Fruit fly (Drosophila melanogaster) whole organism, embryonic: ENCODE results near the gene PIG-T.

Experiments used
- ATbp ChIP-seq: fragments of 200-800 bp; sonication (Bioruptor generic); optimal IDR thresholded peaks from 2 replicates; lab custom pipeline; 2017; ENCODE audit warnings: missing biosample characterization, mild to moderate bottlenecking, missing genetic modification characterization, missing genetic modification reagents
- CG10321 ChIP-seq: fragments of 200-800 bp; sonication (Bioruptor generic); IDR thresholded peaks from 2 replicates; pipeline ENCODE4 v1.3.6; 2022; ENCODE audit warnings: missing biosample characterization, missing genetic modification characterization
- CG10565 ChIP-seq: fragments of 200-800 bp; sonication (Bioruptor generic); optimal IDR thresholded peaks from 3 replicates; lab custom pipeline; 2016; ENCODE audit warnings: missing biosample characterization, mild to moderate bottlenecking, missing genetic modification characterization
- CG11085 ChIP-seq: fragments of 200-800 bp; sonication (Bioruptor generic); IDR thresholded peaks from 2 replicates; pipeline ENCODE4 v1.3.6; 2022; ENCODE audit warnings: missing biosample characterization, missing genetic modification characterization
- CG12155 ChIP-seq: fragments of 200-800 bp; sonication (Bioruptor generic); optimal IDR thresholded peaks from 3 replicates; lab custom pipeline; 2016; ENCODE audit warnings: missing biosample characterization, missing genetic modification characterization
- CG12744 ChIP-seq: fragments of 200-800 bp; sonication (Bioruptor generic); optimal IDR thresholded peaks from 2 replicates; lab custom pipeline; 2016; ENCODE audit warnings: missing biosample characterization, missing genetic modification characterization
- CG1603 ChIP-seq: fragments of 200-800 bp; sonication (Bioruptor generic); optimal IDR thresholded peaks from 2 replicates; lab custom pipeline; 2019; ENCODE audit warnings: missing biosample characterization, mild to moderate bottlenecking, missing genetic modification characterization, moderate library complexity
- CG16779 ChIP-seq: fragments of 200-800 bp; sonication (Bioruptor generic); IDR thresholded peaks from 2 replicates; pipeline ENCODE4 v1.3.6; 2022; ENCODE audit warnings: missing biosample characterization, missing genetic modification characterization
- CG17912 ChIP-seq: fragments of 200-800 bp; sonication (Bioruptor generic); optimal IDR thresholded peaks from 2 replicates; lab custom pipeline; 2018; ENCODE audit warnings: missing biosample characterization, mild to moderate bottlenecking, missing genetic modification characterization
- CG18599 ChIP-seq: fragments of 200-800 bp; sonication (Bioruptor generic); optimal IDR thresholded peaks from 3 replicates; lab custom pipeline; 2017; ENCODE audit warnings: missing biosample characterization, missing genetic modification characterization, mild to moderate bottlenecking, moderate library complexity, missing genetic modification reagents
- CG2116 ChIP-seq: fragments of 200-800 bp; sonication (Bioruptor generic); optimal IDR thresholded peaks from 3 replicates; lab custom pipeline; 2018; ENCODE audit warnings: missing biosample characterization, mild to moderate bottlenecking, missing genetic modification characterization
- CG2120 ChIP-seq: fragments of 200-800 bp; sonication (Bioruptor generic); optimal IDR thresholded peaks from 3 replicates; lab custom pipeline; 2016; ENCODE audit warnings: missing biosample characterization, missing genetic modification characterization
- CG2678 ChIP-seq: fragments of 200-800 bp; sonication (Bioruptor generic); optimal IDR thresholded peaks from 3 replicates; lab custom pipeline; 2019; ENCODE audit warnings: missing biosample characterization, mild to moderate bottlenecking, missing genetic modification characterization, moderate library complexity
- CG2712 ChIP-seq: fragments of 200-800 bp; optimal IDR thresholded peaks from 3 replicates; lab custom pipeline; 2019; ENCODE audit warnings: missing biosample characterization, mild to moderate bottlenecking, missing genetic modification characterization, moderate library complexity
- CG33557 ChIP-seq: fragments of 200-800 bp; sonication (Bioruptor generic); optimal IDR thresholded peaks from 2 replicates; lab custom pipeline; 2019; ENCODE audit warnings: missing biosample characterization, mild to moderate bottlenecking, missing genetic modification characterization, moderate library complexity
- CG4707 ChIP-seq: fragments of 200-800 bp; sonication (Bioruptor generic); optimal IDR thresholded peaks from 2 replicates; lab custom pipeline; 2018; ENCODE audit warnings: missing biosample characterization, mild to moderate bottlenecking, missing genetic modification characterization, moderate library complexity
- CG5180 ChIP-seq: fragments of 200-800 bp; sonication (Bioruptor generic); optimal IDR thresholded peaks from 3 replicates; lab custom pipeline; 2017; ENCODE audit warnings: missing biosample characterization, missing genetic modification characterization, mild to moderate bottlenecking, moderate library complexity, missing genetic modification reagents
- CG5953 ChIP-seq: fragments of 200-800 bp; sonication (Bioruptor generic); IDR thresholded peaks from 2 replicates; pipeline ENCODE4 v1.3.6; 2022; ENCODE audit warnings: missing biosample characterization, missing genetic modification characterization
- CG6854 ChIP-seq: fragments of 200-800 bp; sonication (Bioruptor generic); optimal IDR thresholded peaks from 3 replicates; lab custom pipeline; 2017; ENCODE audit warnings: missing biosample characterization, mild to moderate bottlenecking, missing genetic modification characterization
- CG7987 ChIP-seq: fragments of 200-800 bp; sonication (Bioruptor generic); optimal IDR thresholded peaks from 2 replicates; lab custom pipeline; 2018; ENCODE audit warnings: missing biosample characterization, mild to moderate bottlenecking, missing genetic modification characterization, moderate library complexity
- CG9609 ChIP-seq: fragments of 200-800 bp; sonication (Bioruptor generic); optimal IDR thresholded peaks from 3 replicates; lab custom pipeline; 2016; ENCODE audit warnings: missing biosample characterization, missing genetic modification characterization
- CrebB ChIP-seq: fragments of 200-800 bp; sonication (Bioruptor generic); optimal IDR thresholded peaks from 3 replicates; lab custom pipeline; 2018; ENCODE audit warnings: missing biosample characterization, mild to moderate bottlenecking, missing genetic modification characterization
- Dek ChIP-seq: fragments of 200-800 bp; sonication (Bioruptor generic); optimal IDR thresholded peaks from 3 replicates; lab custom pipeline; 2019; ENCODE audit warnings: missing biosample characterization, mild to moderate bottlenecking, missing genetic modification characterization, moderate library complexity
- Dp ChIP-seq: fragments of 200-800 bp; sonication (Bioruptor generic); optimal IDR thresholded peaks from 2 replicates; lab custom pipeline; 2018; ENCODE audit warnings: missing biosample characterization, mild to moderate bottlenecking, missing genetic modification characterization, moderate library complexity
- Hmr ChIP-seq: fragments of 200-800 bp; sonication (Bioruptor generic); optimal IDR thresholded peaks from 3 replicates; lab custom pipeline; 2017; ENCODE audit warnings: mild to moderate bottlenecking, missing biosample characterization, missing genetic modification reagents, missing genetic modification characterization
- Hr51 ChIP-seq, 2 experiments: fragments of 200-800 bp; sonication (Bioruptor generic); optimal IDR thresholded peaks; 2 replicates in 1 of 2; 3 replicates in 1 of 2; lab custom pipeline; 2016 to 2018; ENCODE audit warnings: missing biosample characterization in 2 of 2, missing genetic modification characterization in 2 of 2, mild to moderate bottlenecking in 1 of 2, moderate library complexity in 1 of 2
- Mes4 ChIP-seq: fragments of 200-800 bp; sonication (Bioruptor generic); optimal IDR thresholded peaks from 2 replicates; lab custom pipeline; 2016; ENCODE audit warnings: missing biosample characterization, missing genetic modification characterization
- Side ChIP-seq: fragments of 200-800 bp; sonication (Bioruptor generic); optimal IDR thresholded peaks from 2 replicates; lab custom pipeline; 2016; ENCODE audit warnings: missing biosample characterization, missing genetic modification characterization
- Taf1 ChIP-seq: fragments of 200-800 bp; sonication (Bioruptor generic); IDR thresholded peaks from 2 replicates; pipeline ENCODE4 v1.3.6; 2022; ENCODE audit warnings: missing biosample characterization, missing genetic modification characterization
- ato ChIP-seq: fragments of 200-800 bp; sonication (Bioruptor generic); IDR thresholded peaks from 2 replicates; pipeline ENCODE4 v1.3.6; 2022; ENCODE audit warnings: missing biosample characterization, missing genetic modification characterization; ENCODE audit not compliant: partially characterized antibody
- caup ChIP-seq: fragments of 200-800 bp; sonication (Bioruptor generic); optimal IDR thresholded peaks from 3 replicates; lab custom pipeline; 2017; ENCODE audit warnings: missing biosample characterization, mild to moderate bottlenecking, missing genetic modification characterization, moderate library complexity; ENCODE audit not compliant: severe bottlenecking
- ci ChIP-seq: fragments of 200-800 bp; sonication (Bioruptor generic); IDR thresholded peaks from 3 replicates; pipeline ENCODE4 v1.3.6; 2022; ENCODE audit warnings: missing biosample characterization, missing genetic modification characterization
- eyg ChIP-seq: fragments of 200-800 bp; sonication (Bioruptor generic); optimal IDR thresholded peaks from 3 replicates; lab custom pipeline; 2016; ENCODE audit warnings: missing biosample characterization, missing genetic modification characterization
- fd96Cb ChIP-seq: fragments of 200-800 bp; sonication (Bioruptor generic); optimal IDR thresholded peaks from 2 replicates; lab custom pipeline; 2018; ENCODE audit warnings: missing biosample characterization, mild to moderate bottlenecking, missing genetic modification characterization, moderate library complexity
- gcm2 ChIP-seq: fragments of 200-800 bp; sonication (Bioruptor generic); optimal IDR thresholded peaks from 2 replicates; lab custom pipeline; 2016; ENCODE audit warnings: missing biosample characterization, missing genetic modification characterization
- ind ChIP-seq: fragments of 200-800 bp; sonication (Bioruptor generic); optimal IDR thresholded peaks from 3 replicates; lab custom pipeline; 2016; ENCODE audit warnings: missing biosample characterization, missing genetic modification characterization
- insv ChIP-seq, 2 experiments: fragments of 200-800 bp; sonication (Bioruptor generic); optimal IDR thresholded peaks; 3 replicates each; lab custom pipeline; 2016 to 2018; ENCODE audit warnings: missing biosample characterization in 2 of 2, missing genetic modification characterization in 2 of 2
- klu ChIP-seq: fragments of 200-800 bp; sonication (Bioruptor generic); IDR thresholded peaks from 2 replicates; pipeline ENCODE4 v1.3.6; 2022; ENCODE audit warnings: missing biosample characterization, missing genetic modification characterization
- kni ChIP-seq: fragments of 200-800 bp; sonication (Bioruptor generic); optimal IDR thresholded peaks from 3 replicates; lab custom pipeline; 2017; ENCODE audit warnings: mild to moderate bottlenecking, missing biosample characterization, missing genetic modification reagents, missing genetic modification characterization
- pho ChIP-seq: fragments of 200-800 bp; sonication (Bioruptor generic); optimal IDR thresholded peaks from 2 replicates; lab custom pipeline; 2016; ENCODE audit warnings: missing biosample characterization, missing genetic modification characterization
- salm ChIP-seq: fragments of 200-800 bp; sonication (Bioruptor generic); optimal IDR thresholded peaks from 2 replicates; lab custom pipeline; 2018; ENCODE audit warnings: missing biosample characterization, mild to moderate bottlenecking, missing genetic modification characterization
- scrt ChIP-seq: fragments of 200-800 bp; sonication (Bioruptor generic); optimal IDR thresholded peaks from 2 replicates; lab custom pipeline; 2018; ENCODE audit warnings: missing biosample characterization, mild to moderate bottlenecking, missing genetic modification characterization, moderate library complexity
- seq ChIP-seq: fragments of 200-800 bp; sonication (Bioruptor generic); IDR thresholded peaks from 2 replicates; pipeline ENCODE4 v1.3.6; 2022; ENCODE audit warnings: missing biosample characterization, missing genetic modification characterization
- slp2 ChIP-seq: fragments of 200-800 bp; sonication (Bioruptor generic); optimal IDR thresholded peaks from 2 replicates; lab custom pipeline; 2016; ENCODE audit warnings: missing biosample characterization, missing genetic modification characterization
- sug ChIP-seq: fragments of 200-800 bp; optimal IDR thresholded peaks from 2 replicates; lab custom pipeline; 2019; ENCODE audit warnings: missing biosample characterization, mild to moderate bottlenecking, missing genetic modification characterization, moderate library complexity
- tap ChIP-seq: fragments of 200-800 bp; optimal IDR thresholded peaks from 3 replicates; lab custom pipeline; 2019; ENCODE audit warnings: missing biosample characterization, mild to moderate bottlenecking, missing genetic modification characterization, moderate library complexity
- trem ChIP-seq: fragments of 200-800 bp; optimal IDR thresholded peaks from 3 replicates; lab custom pipeline; 2019; ENCODE audit warnings: missing biosample characterization, mild to moderate bottlenecking, missing genetic modification characterization, moderate library complexity
- tup ChIP-seq: fragments of 200-800 bp; sonication (Bioruptor generic); optimal IDR thresholded peaks from 2 replicates; lab custom pipeline; 2016; ENCODE audit warnings: missing biosample characterization, mild to moderate bottlenecking, missing genetic modification characterization, moderate library complexity
- unpg ChIP-seq: fragments of 200-800 bp; sonication (Bioruptor generic); optimal IDR thresholded peaks from 3 replicates; lab custom pipeline; 2018; ENCODE audit warnings: missing biosample characterization, mild to moderate bottlenecking, missing genetic modification characterization, moderate library complexity
- zf30C ChIP-seq: fragments of 200-800 bp; sonication (Bioruptor generic); optimal IDR thresholded peaks from 3 replicates; lab custom pipeline; 2018; ENCODE audit warnings: missing biosample characterization, mild to moderate bottlenecking, missing genetic modification characterization

Gene PIG-T

DNA sequence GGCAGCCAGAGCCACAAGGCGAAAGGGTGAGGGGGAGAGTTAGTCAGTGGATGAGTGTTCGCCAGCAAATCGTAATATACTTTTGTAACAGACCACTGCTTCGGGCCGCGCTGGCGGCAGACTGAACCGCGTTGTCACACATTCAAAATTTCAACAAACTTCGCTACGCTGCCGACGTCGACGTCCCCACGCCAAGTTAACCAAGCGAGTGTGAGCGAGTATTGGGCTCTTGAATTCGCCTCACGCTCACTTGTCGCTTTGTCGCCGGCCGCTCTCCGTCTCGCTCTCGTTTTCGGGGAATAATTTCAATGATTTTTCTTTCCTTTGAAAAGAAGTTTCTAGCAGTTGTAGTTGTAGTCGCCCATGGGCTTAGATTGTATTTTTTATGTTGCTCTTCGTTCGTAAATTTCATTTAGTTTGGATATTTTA is 4.5 kb upstream of the PIG-T start, which contains the start of gene lawc (continued):
- TF ChIP-seq CG9609 (GFP tag; lab: Kevin White, UChicago) (no peak), Hmr (GFP tag; lab: Kevin White, UChicago) (peak; percentile 72), CG12744 (GFP tag; lab: Kevin White, UChicago) (no peak), scrt (peak; percentile 65), CG1603 (tag; lab: Kevin White, UChicago) (peak; percentile 30), ci (GFP tag; lab: Robert Waterston, UW) (peak; percentile 91), Dp (peak; percentile 1), pho (GFP tag; lab: Kevin White, UChicago) (peak; percentile 34), CG2120 (GFP tag; lab: Kevin White, UChicago) (peak; percentile 5), ATbp (no peak), Dek (tag; lab: Kevin White, UChicago) (no peak), CG5180 (no peak), CG12155 (GFP tag; lab: Kevin White, UChicago) (no peak), ind (GFP tag; lab: Kevin White, UChicago) (no peak), CG6854 (peak; percentile 73), eyg (GFP tag; lab: Kevin White, UChicago) (no peak), klu (no peak), sug (tag; lab: Kevin White, UChicago) (peak; percentile 32), gcm2 (no peak), CG10565 (GFP tag; lab: Kevin White, UChicago) (no peak), CG33557 (GFP tag; lab: Kevin White, UChicago) (no peak), CG4707 (no peak), caup (GFP tag; lab: Kevin White, UChicago) (peak; percentile 70), Mes4 (GFP tag; lab: Kevin White, UChicago) (no peak), CG18599 (GFP tag; lab: Kevin White, UChicago) (peak; percentile 84), CG7987 (GFP tag; lab: Kevin White, UChicago) (peak; percentile 50), CG2116 (GFP tag; lab: Kevin White, UChicago) (no peak), tap (tag; lab: Kevin White, UChicago) (peak; percentile 7), fd96Cb (tag; lab: Kevin White, UChicago) (no peak), slp2 (GFP tag; lab: Kevin White, UChicago) (no peak), CG17912 (no peak), ato (peak; percentile 49; the same call in 1 of the 2 replicates), CG10321 (peak; percentile 49), trem (no peak), CrebB (tag; lab: Kevin White, UChicago) (peak; percentile 81), kni (GFP tag; lab: Kevin White, UChicago) (peak; percentile 10), CG2678 (peak; percentile 21), seq (GFP tag; lab: Robert Waterston, UW) (peak; percentile 50; the same call in 1 of the 2 replicates), CG11085 (peak; percentile 43; the same call in 1 of the 2 replicates), Side (peak; percentile 44), insv (GFP tag; optimal IDR thresholded peaks at IDR 0.05; lab: Kevin White, UChicago) (peak in 1 of 2 experiments; percentile 9), unpg (GFP tag; lab: Kevin White, UChicago) (peak; percentile 36), tup (GFP tag; lab: Kevin White, UChicago) (no peak), Hr51 (GFP tag; optimal IDR thresholded peaks at IDR 0.05; lab: Kevin White, UChicago) (no peak), Taf1 (GFP tag; lab: Robert Waterston, UW) (peak; percentile 29; the same call in 1 of the 2 replicates), zf30C (GFP tag; lab: Kevin White, UChicago) (peak; percentile 24), salm (tag; lab: Kevin White, UChicago) (peak; percentile 13), CG5953 (no peak), CG16779 (peak; percentile 64; the same call in 1 of the 2 replicates), CG2712 (peak; percentile 16)
